Fruit fly (Drosophila melanogaster): ENCODE data around the gene CG2004.

- TF ChIP-seq usp (GFP tag; optimal IDR thresholded peaks at IDR 0.05) = no peak
- no peak for TF ChIP-seq fru (GFP tag; optimal IDR thresholded peaks at IDR 0.05)
- no peak for TF ChIP-seq psq (GFP tag; optimal IDR thresholded peaks at IDR 0.05)
- TF ChIP-seq pan (optimal IDR thresholded peaks at IDR 0.05) = no peak
- TF ChIP-seq h (GFP tag; optimal IDR thresholded peaks at IDR 0.05) = no peak
- TF ChIP-seq Abd-B (GFP tag; optimal IDR thresholded peaks at IDR 0.05) = no peak
- TF ChIP-seq lola (GFP tag; optimal IDR thresholded peaks at IDR 0.05) = no peak
- no peak for TF ChIP-seq Rel (GFP tag; optimal IDR thresholded peaks at IDR 0.05)
- TF ChIP-seq Rel (tag; optimal IDR thresholded peaks at IDR 0.05) = no peak
- no peak for TF ChIP-seq Hr78 (GFP tag; optimal IDR thresholded peaks at IDR 0.05)
- TF ChIP-seq Hnf4 (GFP tag; optimal IDR thresholded peaks at IDR 0.05) = no peak
- TF ChIP-seq Jra (GFP tag; optimal IDR thresholded peaks at IDR 0.05) = no peak
- TF ChIP-seq HLH106 (tag; optimal IDR thresholded peaks at IDR 0.05) = no peak
- TF ChIP-seq Dfd (GFP tag; optimal IDR thresholded peaks at IDR 0.05) = no peak
Observed at dm6 chrX:8694066-8694822, 20.5 kb downstream of the CG2004 start.
